Worm (Caenorhabditis elegans): Measurements from ENCODE around the gene hxk-3.
A peak's percentile ranks its signal among the peaks of the same experiment; 100 is the strongest.

hxk-3 gene

ce11 chrIV:1510241-1510640 is 12.8 kb downstream of the hxk-3 start, which contains the start of gene txt-4:
Gene txt-4, plus strand, starts transcription at chrIV:1510564.
- TF ChIP-seq F37B4.10 (GFP tag; IDR thresholded peaks at IDR 0.05), result no peak
- TF ChIP-seq snpc-4 (GFP tag; optimal IDR thresholded peaks at IDR 0.05), result no peak
- TF ChIP-seq snpc-4 (tag; optimal IDR thresholded peaks at IDR 0.05), result no peak
- no peak for TF ChIP-seq Y79H2A.3 (GFP tag; conservative IDR thresholded peaks at IDR 0.05)
- no peak for TF ChIP-seq C17E4.6 (GFP tag; IDR thresholded peaks at IDR 0.05)
- peak; percentile 24 for TF ChIP-seq nhr-80 (tag; optimal IDR thresholded peaks at IDR 0.05)
- no peak for TF ChIP-seq madf-8 (GFP tag; conservative IDR thresholded peaks at IDR 0.05)

ce11 chrIV:1512944-1513343 is 15.5 kb downstream of the hxk-3 start:
- TF ChIP-seq snpc-4 (GFP tag; optimal IDR thresholded peaks at IDR 0.05) (no peak), snpc-4 (tag; optimal IDR thresholded peaks at IDR 0.05) (no peak), F57C9.4 (tag; optimal IDR thresholded peaks at IDR 0.05) (no peak), ztf-3 (GFP tag; optimal IDR thresholded peaks at IDR 0.05) (no peak), lin-35 (GFP tag; optimal IDR thresholded peaks at IDR 0.05) (no peak), sptf-2 (GFP tag; optimal IDR thresholded peaks at IDR 0.05) (no peak), ztf-6 (GFP tag; IDR thresholded peaks at IDR 0.05) (no peak)

ce11 chrIV:1514415-1514814 is 17.0 kb downstream of the hxk-3 start:
- TF ChIP-seq madf-6 (GFP tag; IDR thresholded peaks at IDR 0.05) (0 out of 2 replicates have a peak, but pooled peaks have one; percentile 31), him-1 (tag; optimal IDR thresholded peaks at IDR 0.05) (peak; percentile 83), mxl-1 (tag; optimal IDR thresholded peaks at IDR 0.05) (peak; percentile 21), mcd-1 (GFP tag; IDR thresholded peaks at IDR 0.05) (peak; percentile 37; the same call in 1 of the 2 replicates), ccch-3 (GFP tag; optimal IDR thresholded peaks at IDR 0.05) (no peak), ztf-6 (GFP tag; IDR thresholded peaks at IDR 0.05) (no peak), madf-10 (tag; optimal IDR thresholded peaks at IDR 0.05) (peak; percentile 12), attf-5 (GFP tag; optimal IDR thresholded peaks at IDR 0.05) (peak; percentile 25), hlh-26 (GFP tag; conservative IDR thresholded peaks at IDR 0.05) (no peak), lin-35 (GFP tag; optimal IDR thresholded peaks at IDR 0.05) (no peak), bed-1 (GFP tag; IDR thresholded peaks at IDR 0.05) (no peak), tbp1 (GFP tag; optimal IDR thresholded peaks at IDR 0.05) (peak; percentile 88), nfya-2 (GFP tag; IDR thresholded peaks at IDR 0.05) (no peak), Y53F4B.3 (GFP tag; IDR thresholded peaks at IDR 0.05) (0 out of 2 replicates have a peak, but pooled peaks have one; percentile 19), chd-7 (tag; optimal IDR thresholded peaks at IDR 0.05) (no peak), B0261.1 (tag; optimal IDR thresholded peaks at IDR 0.05) (peak; percentile 74), B0336.3 (GFP tag; IDR thresholded peaks at IDR 0.05) (no peak), ama-1 (optimal IDR thresholded peaks at IDR 0.05) (no peak), ama-1 (GFP tag; optimal IDR thresholded peaks at IDR 0.05) (no peak), snpc-1.3 (tag; optimal IDR thresholded peaks at IDR 0.05; ENCODE audit: insufficient read depth) (peak; percentile 14), rcor-1 (GFP tag; IDR thresholded peaks at IDR 0.05) (0 out of 2 replicates have a peak, but pooled peaks have one; percentile 27), ztf-18 (tag; optimal IDR thresholded peaks at IDR 0.05) (peak; percentile 46), K11D2.4 (GFP tag; IDR thresholded peaks at IDR 0.05) (no peak), ceh-27 (GFP tag; optimal IDR thresholded peaks at IDR 0.05) (no peak), snpc-1.1 (tag; optimal IDR thresholded peaks at IDR 0.05; ENCODE audit: insufficient read depth) (peak; percentile 27), egrh-3 (GFP tag; IDR thresholded peaks at IDR 0.05) (no peak), sea-2 (GFP tag; IDR thresholded peaks at IDR 0.05) (no peak), ZK185.1 (tag; optimal IDR thresholded peaks at IDR 0.05; ENCODE audit: poor library complexity, severe bottlenecking) (no peak), F23B12.7 (tag; optimal IDR thresholded peaks at IDR 0.05; ENCODE audit: insufficient read depth) (peak; percentile 47), F39B2.1 (GFP tag; IDR thresholded peaks at IDR 0.05) (no peak), lin-54 (GFP tag; optimal IDR thresholded peaks at IDR 0.05) (no peak), F33H1.4 (GFP tag; IDR thresholded peaks at IDR 0.05) (0 out of 2 replicates have a peak, but pooled peaks have one; percentile 27), hmg-1.2 (GFP tag; IDR thresholded peaks at IDR 0.05) (peak; percentile 46), zfh-2 (GFP tag; conservative IDR thresholded peaks at IDR 0.05) (0 out of 2 replicates have a peak, but pooled peaks have one; percentile 32), D2030.7 (GFP tag; IDR thresholded peaks at IDR 0.05) (peak; percentile 56; the same call in 1 of the 2 replicates)

Measured in whole organism, young adult.